Worm (Caenorhabditis elegans): Measurements from ENCODE around the gene try-10.
A peak's percentile ranks its signal among the peaks of the same experiment; 100 is the strongest.

try-10 gene

DNA sequence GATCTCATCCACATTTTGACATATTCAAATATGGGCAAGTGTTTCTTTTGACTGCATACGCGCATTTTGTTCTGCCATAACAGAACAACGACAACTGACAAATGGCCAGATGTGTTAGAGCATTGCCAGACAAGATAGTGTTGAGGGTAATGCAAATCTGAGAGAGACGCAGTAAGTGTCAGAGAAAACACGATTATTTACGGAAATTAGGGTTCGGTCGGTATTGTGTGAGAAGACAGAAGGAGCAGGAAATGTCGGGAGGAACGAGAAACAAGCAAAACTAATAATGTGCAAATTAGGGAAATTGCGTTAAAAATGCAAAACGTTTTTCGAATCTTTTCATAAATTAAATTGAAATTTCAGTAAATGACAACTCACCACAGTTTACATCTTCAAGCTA lies 11.4 kb upstream of the try-10 start:
- no peak for TF ChIP-seq spr-3 (GFP tag; optimal IDR thresholded peaks at IDR 0.05)
- no peak for TF ChIP-seq spr-1 (tag; optimal IDR thresholded peaks at IDR 0.05)
- no peak for TF ChIP-seq Y75B8A.6 (GFP tag; IDR thresholded peaks at IDR 0.05)
- TF ChIP-seq Y5F2A.4 (GFP tag; optimal IDR thresholded peaks at IDR 0.05): no peak
- TF ChIP-seq ces-1 (GFP tag; optimal IDR thresholded peaks at IDR 0.05): no peak
- TF ChIP-seq unc-62 (GFP tag; optimal IDR thresholded peaks at IDR 0.05 in 1 of 2): peak in 1 of 2 experiments; percentile 36
- no peak for TF ChIP-seq unc-62 (tag; optimal IDR thresholded peaks at IDR 0.05)

DNA sequence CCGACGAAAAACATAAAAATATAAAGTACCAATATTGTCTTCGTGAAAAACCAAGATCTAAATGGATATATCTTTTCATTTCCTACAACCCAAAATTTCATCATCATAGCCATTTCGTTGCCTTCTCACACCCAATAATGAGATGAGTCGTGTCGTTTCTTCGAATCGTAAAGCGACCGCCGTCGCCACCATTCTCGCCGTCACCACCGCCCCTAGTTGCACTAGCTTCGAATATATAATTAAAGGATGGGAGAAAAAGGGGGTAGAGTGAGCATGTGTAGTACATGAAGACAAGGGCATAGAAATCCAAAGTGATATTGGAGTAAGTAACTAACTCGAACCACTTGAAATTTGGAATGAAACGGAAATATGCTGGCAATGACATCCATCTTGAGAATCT lies 9.2 kb upstream of the try-10 start:
- TF ChIP-seq unc-39 (tag; optimal IDR thresholded peaks at IDR 0.05) (no peak), aha-1 (tag) (peak; percentile 68)

DNA sequence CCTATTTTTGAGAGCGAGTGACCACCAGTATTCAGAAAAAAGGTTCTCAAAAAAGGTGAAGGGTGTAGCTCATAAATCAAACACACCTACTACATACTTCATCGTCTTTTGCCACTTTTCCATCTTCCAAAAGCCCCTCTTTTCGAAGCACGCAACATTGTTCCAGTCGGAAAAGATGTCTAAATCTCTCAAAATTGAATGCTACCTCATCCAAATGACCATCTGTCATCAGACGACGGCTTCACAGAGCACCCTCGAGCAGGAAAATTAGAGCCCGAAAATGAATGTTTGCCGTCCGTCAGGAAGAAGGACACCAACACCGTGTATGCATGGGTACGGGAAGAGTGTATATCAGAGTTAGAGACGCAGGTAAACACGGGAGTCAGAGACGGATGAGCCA lies 8.5 kb upstream of the try-10 start:
- TF ChIP-seq nhr-48 (tag; optimal IDR thresholded peaks at IDR 0.05) (no peak), tra-1 (GFP tag; IDR thresholded peaks at IDR 0.05) (no peak), unc-62 (GFP tag; optimal IDR thresholded peaks at IDR 0.05 in 1 of 2) (peak in 1 of 2 experiments; percentile 87), unc-62 (tag; optimal IDR thresholded peaks at IDR 0.05) (no peak), lsy-2 (tag; optimal IDR thresholded peaks at IDR 0.05) (no peak), T20F7.1 (GFP tag; optimal IDR thresholded peaks at IDR 0.05) (no peak), ZK337.2 (GFP tag; IDR thresholded peaks at IDR 0.05) (no peak), hmg-1.1 (GFP tag; IDR thresholded peaks at IDR 0.05) (no peak)

DNA sequence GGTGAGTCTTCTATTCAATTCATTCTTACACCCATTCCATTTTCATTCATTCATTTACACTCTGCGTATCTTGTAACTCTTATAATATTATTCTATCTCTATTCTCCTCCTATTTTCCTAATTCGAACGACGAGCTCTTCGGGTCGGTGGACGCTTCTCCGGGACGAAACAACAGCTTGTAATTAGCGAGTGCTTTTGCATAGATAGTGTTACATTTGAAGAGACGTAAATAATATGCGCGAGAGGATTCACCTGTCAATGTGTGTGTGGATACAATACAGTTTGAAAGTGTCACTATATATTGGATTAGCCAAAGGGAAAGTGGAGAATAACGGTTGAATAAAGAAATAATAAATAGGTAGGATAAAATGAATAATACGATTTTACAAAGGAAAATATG lies 7.6 kb upstream of the try-10 start:
- TF ChIP-seq nhr-28 (tag; optimal IDR thresholded peaks at IDR 0.05) (no peak), nhr-102 (tag; optimal IDR thresholded peaks at IDR 0.05) (no peak), F49E8.2 (tag; optimal IDR thresholded peaks at IDR 0.05; ENCODE audit: borderline replicate concordance) (no peak)

DNA sequence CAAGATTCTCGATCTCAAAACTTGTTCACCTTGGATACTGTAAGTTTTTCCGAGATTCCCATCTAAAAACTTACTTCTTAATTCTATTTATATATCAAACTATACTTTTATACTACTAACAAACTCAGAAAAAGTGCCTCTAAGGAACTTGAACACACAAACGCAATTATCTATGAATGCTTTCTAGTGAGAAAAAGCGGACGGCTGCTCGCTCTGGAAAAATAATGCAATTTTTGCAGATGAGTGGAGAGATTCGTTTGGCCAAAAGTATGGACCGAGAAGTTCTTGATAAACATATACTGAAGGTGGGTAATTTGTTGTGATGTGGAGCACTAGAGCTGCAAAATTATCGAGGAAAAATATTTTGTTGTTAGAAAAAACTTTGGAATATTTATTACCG lies 7.0 kb upstream of the try-10 start:
- TF ChIP-seq ces-1 (GFP tag; optimal IDR thresholded peaks at IDR 0.05): peak; percentile 86
- no peak for TF ChIP-seq daf-8 (GFP tag; IDR thresholded peaks at IDR 0.05)

DNA sequence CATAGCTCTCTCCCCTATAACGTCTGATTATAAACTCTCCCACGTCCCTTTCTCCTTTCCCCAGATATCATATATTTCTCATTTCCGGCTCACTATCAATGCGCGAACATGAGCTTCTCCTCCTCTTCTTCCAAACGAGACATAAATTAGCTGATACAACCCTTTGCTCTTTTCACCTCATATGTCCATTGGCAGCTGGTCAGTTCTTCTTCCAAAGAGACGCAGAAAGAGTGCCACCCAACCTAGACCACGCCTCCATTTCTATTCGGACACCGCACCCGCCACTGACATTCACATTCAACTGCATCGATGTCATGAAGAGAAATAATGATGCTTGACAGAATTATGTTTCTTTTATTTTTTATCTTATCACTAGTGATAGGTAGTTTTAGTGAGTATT lies 5.7 kb upstream of the try-10 start, which contains the start of gene fmi-1:
fmi-1 (plus strand) TSS at position 301 of the 400 bp plus-strand sequence.
- TF ChIP-seq dve-1 (tag; optimal IDR thresholded peaks at IDR 0.05; ENCODE audit: insufficient read depth): no peak
- TF ChIP-seq aha-1 (tag): peak; percentile 49

DNA sequence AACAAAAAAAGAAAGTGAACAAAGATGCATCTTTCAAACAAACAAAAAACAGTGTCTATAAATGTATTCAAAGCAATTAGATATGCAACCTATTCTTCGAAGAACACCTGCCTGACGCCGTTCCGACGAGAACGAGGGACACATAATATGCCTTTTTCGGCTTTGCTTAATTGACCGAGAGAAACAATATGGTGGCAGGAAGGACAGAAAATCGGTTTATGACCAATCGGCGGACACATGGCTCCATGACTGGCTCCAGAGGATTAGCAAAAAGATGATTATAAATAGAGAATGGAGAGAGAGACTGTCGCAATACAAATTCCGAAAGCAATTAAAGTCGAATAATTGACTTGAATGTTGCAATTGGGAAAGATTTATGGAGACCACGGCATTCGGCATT lies 5.2 kb upstream of the try-10 start:
- no peak for TF ChIP-seq lin-13 (GFP tag; optimal IDR thresholded peaks at IDR 0.05)
- peak; percentile 65 for TF ChIP-seq aha-1 (tag)

DNA sequence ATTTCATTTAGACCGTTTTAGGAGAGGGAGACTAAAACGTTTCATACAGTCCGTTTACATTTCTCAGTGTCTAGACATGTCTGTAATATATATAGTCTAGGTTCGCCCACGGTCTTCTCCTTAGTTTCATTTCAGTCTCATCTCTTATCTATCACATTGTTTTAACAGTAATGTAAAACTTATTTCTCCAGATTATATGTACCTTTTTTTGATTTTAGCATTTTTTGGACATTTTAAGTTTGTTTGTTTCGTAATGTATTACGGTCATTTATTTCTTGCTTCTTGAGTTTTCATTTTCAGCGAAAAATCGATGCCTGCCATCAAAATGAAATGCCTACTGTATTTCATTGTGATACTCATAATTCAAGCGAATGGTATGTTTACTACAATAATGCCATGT lies 786 bp upstream of the try-10 start, which contains the start of gene F15B9.6:
F15B9.6 (plus strand) TSS at position 301 of the 400 bp plus-strand sequence.
- TF ChIP-seq ZK546.5 (tag; optimal IDR thresholded peaks at IDR 0.05) (no peak), php-3 (GFP tag; IDR thresholded peaks at IDR 0.05) (no peak), lin-15B (tag; optimal IDR thresholded peaks at IDR 0.05) (no peak)

DNA sequence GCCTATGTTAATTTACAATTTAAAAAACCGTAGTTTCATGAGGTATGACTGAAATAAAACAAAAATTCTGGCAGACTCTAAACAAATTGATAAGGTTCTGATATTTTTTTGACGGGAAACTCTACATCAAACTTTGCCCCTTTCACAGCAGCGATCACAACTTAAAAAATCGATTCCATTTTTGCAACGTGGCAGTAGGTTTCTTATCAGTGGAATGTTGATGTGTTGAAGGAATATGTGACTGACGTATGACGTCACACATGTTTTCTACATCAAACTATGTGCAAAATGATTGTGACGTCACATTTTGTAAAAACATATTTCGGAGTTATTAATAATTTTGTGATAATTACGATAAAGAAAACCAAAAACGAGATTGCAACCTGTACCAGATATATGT lies 1.2 kb downstream of the try-10 start:
- TF ChIP-seq zip-11 (GFP tag; IDR thresholded peaks at IDR 0.05): no peak
- no peak for TF ChIP-seq hlh-30 (tag; optimal IDR thresholded peaks at IDR 0.05; ENCODE audit: insufficient read depth)
- no peak for TF ChIP-seq mep-1 (tag; optimal IDR thresholded peaks at IDR 0.05)
- no peak for TF ChIP-seq sdz-12 (GFP tag; optimal IDR thresholded peaks at IDR 0.05)
- no peak for TF ChIP-seq spr-1 (tag; optimal IDR thresholded peaks at IDR 0.05)
- peak; percentile 80 for TF ChIP-seq hlh-11 (tag; optimal IDR thresholded peaks at IDR 0.05)
- TF ChIP-seq lin-29 (GFP tag; IDR thresholded peaks at IDR 0.05): no peak
- peak; percentile 37; the same call in 1 of the 2 replicates for TF ChIP-seq saeg-2 (GFP tag; IDR thresholded peaks at IDR 0.05)
- no peak for TF ChIP-seq lir-3 (tag; optimal IDR thresholded peaks at IDR 0.05)
- TF ChIP-seq nhr-11 (tag; optimal IDR thresholded peaks at IDR 0.05): no peak
- no peak for TF ChIP-seq rbr-2 (tag; optimal IDR thresholded peaks at IDR 0.05)
- no peak for TF ChIP-seq dmd-8 (GFP tag; IDR thresholded peaks at IDR 0.05)
- TF ChIP-seq ces-1 (GFP tag; optimal IDR thresholded peaks at IDR 0.05): no peak
- no peak for TF ChIP-seq ceh-32 (tag; optimal IDR thresholded peaks at IDR 0.05; ENCODE audit: poor library complexity)
- TF ChIP-seq unc-62 (GFP tag; optimal IDR thresholded peaks at IDR 0.05 in 1 of 2): peak in 1 of 2 experiments; percentile 83
- TF ChIP-seq unc-62 (tag; optimal IDR thresholded peaks at IDR 0.05): no peak
- no peak for TF ChIP-seq set-16 (GFP tag; IDR thresholded peaks at IDR 0.05)
